Worm (Caenorhabditis elegans): ENCODE data around the gene nhr-3.
A peak's percentile ranks its signal among the peaks of the same experiment; 100 is the strongest.

ce11 chrX:14602676-14603075, 44.4 kb downstream of the nhr-3 start, which contains the start of gene eor-2:
- peak in 1 of 2 experiments; percentile 53 for TF ChIP-seq ztf-11 (tag; optimal IDR thresholded peaks at IDR 0.05)
- TF ChIP-seq lin-15B (tag; optimal IDR thresholded peaks at IDR 0.05) = peak; percentile 4
- TF ChIP-seq ceh-82 (tag; optimal IDR thresholded peaks at IDR 0.05) = peak in 2 of 3 experiments; percentile 40 to 81
- TF ChIP-seq aly-2 (tag; optimal IDR thresholded peaks at IDR 0.05) = no peak
- peak; percentile 12 for TF ChIP-seq skn-1 (tag; optimal IDR thresholded peaks at IDR 0.05)
- TF ChIP-seq rnt-1 (tag; optimal IDR thresholded peaks at IDR 0.05) = no peak
- TF ChIP-seq C16A3.4 (tag; optimal IDR thresholded peaks at IDR 0.05) = peak; percentile 16
- no peak for TF ChIP-seq ama-1 (optimal IDR thresholded peaks at IDR 0.05)
- no peak for TF ChIP-seq sptf-1 (tag; optimal IDR thresholded peaks at IDR 0.05)
- TF ChIP-seq nhr-11 (tag; optimal IDR thresholded peaks at IDR 0.05) = no peak
- TF ChIP-seq C04F5.9 (tag; optimal IDR thresholded peaks at IDR 0.05) = no peak
- no peak for TF ChIP-seq nhr-237 (tag; optimal IDR thresholded peaks at IDR 0.05)
